Fruit fly (Drosophila melanogaster) whole organism, prepupa: Measurements from ENCODE around the gene Gdh.

Experiments used
- Blimp-1 ChIP-seq: fragments of 200-800 bp; sonication (Bioruptor generic); optimal IDR thresholded peaks from 3 replicates; lab custom pipeline; 2017; ENCODE audit warnings: missing biosample characterization, missing genetic modification characterization, mild to moderate bottlenecking, moderate library complexity, missing genetic modification reagents
- CG10631 ChIP-seq: fragments of 200-800 bp; sonication (Bioruptor generic); optimal IDR thresholded peaks from 2 replicates; lab custom pipeline; 2016; ENCODE audit warnings: missing biosample characterization, missing genetic modification characterization
- CG10669 ChIP-seq: fragments of 200-800 bp; sonication (Bioruptor generic); optimal IDR thresholded peaks from 3 replicates; lab custom pipeline; 2018; ENCODE audit warnings: missing biosample characterization, mild to moderate bottlenecking, missing genetic modification characterization, moderate library complexity
- CG15336 ChIP-seq: fragments of 200-800 bp; sonication (Bioruptor generic); IDR thresholded peaks from 2 replicates; pipeline ENCODE4 v1.3.6; 2022; ENCODE audit warnings: missing biosample characterization, missing genetic modification characterization
- CG1621 ChIP-seq: fragments of 200-800 bp; sonication (Bioruptor generic); optimal IDR thresholded peaks from 3 replicates; lab custom pipeline; 2018; ENCODE audit warnings: missing biosample characterization, mild to moderate bottlenecking, missing genetic modification characterization
- CG3919 ChIP-seq: fragments of 200-800 bp; sonication (Bioruptor generic); optimal IDR thresholded peaks from 3 replicates; lab custom pipeline; 2016; ENCODE audit warnings: missing biosample characterization, missing genetic modification characterization
- CG6163 ChIP-seq: fragments of 200-800 bp; sonication (Bioruptor generic); IDR thresholded peaks from 3 replicates; pipeline ENCODE4 v1.3.6; 2022; ENCODE audit warnings: missing biosample characterization, missing genetic modification characterization
- CG6276 ChIP-seq: fragments of 200-800 bp; sonication (Bioruptor generic); optimal IDR thresholded peaks from 2 replicates; lab custom pipeline; 2017; ENCODE audit warnings: missing biosample characterization, mild to moderate bottlenecking, missing genetic modification characterization
- CG6854 ChIP-seq: fragments of 200-800 bp; sonication (Bioruptor generic); optimal IDR thresholded peaks from 2 replicates; lab custom pipeline; 2017; ENCODE audit warnings: missing biosample characterization, mild to moderate bottlenecking, missing genetic modification characterization
- CG7368 ChIP-seq: fragments of 200-800 bp; sonication (Bioruptor generic); optimal IDR thresholded peaks from 3 replicates; lab custom pipeline; 2016; ENCODE audit warnings: missing biosample characterization, missing genetic modification characterization
- CG8632 ChIP-seq: fragments of 200-800 bp; sonication (Bioruptor generic); optimal IDR thresholded peaks from 3 replicates; lab custom pipeline; 2016; ENCODE audit warnings: missing biosample characterization, missing genetic modification characterization
- Eip75B ChIP-seq: fragments of 200-800 bp; sonication (Bioruptor generic); optimal IDR thresholded peaks from 3 replicates; lab custom pipeline; 2016; ENCODE audit warnings: missing biosample characterization, missing genetic modification characterization
- Eip78C ChIP-seq: fragments of 200-800 bp; sonication (Bioruptor generic); peaks from one replicate; lab custom pipeline; 2016; ENCODE audit warnings: missing biosample characterization, missing genetic modification characterization
- Eip93F ChIP-seq: fragments of 200-800 bp; sonication (Bioruptor generic); optimal IDR thresholded peaks from 2 replicates; lab custom pipeline; 2016; ENCODE audit warnings: missing biosample characterization, mild to moderate bottlenecking, missing genetic modification characterization
- Ets21C ChIP-seq: fragments of 200-800 bp; sonication (Bioruptor generic); optimal IDR thresholded peaks from 3 replicates; lab custom pipeline; 2016; ENCODE audit warnings: missing biosample characterization, missing genetic modification characterization
- Gug ChIP-seq: fragments of 200-800 bp; sonication (Bioruptor generic); IDR thresholded peaks from 2 replicates; pipeline ENCODE4 v1.3.6; 2022; ENCODE audit warnings: missing biosample characterization, missing genetic modification characterization
- Hr38 ChIP-seq: sonication (Bioruptor generic); optimal IDR thresholded peaks from 2 replicates; lab custom pipeline; 2016; ENCODE audit warnings: missing biosample characterization, missing genetic modification characterization
- Hr39 ChIP-seq: fragments of 200-800 bp; sonication (Bioruptor generic); optimal IDR thresholded peaks from 2 replicates; lab custom pipeline; 2016; ENCODE audit warnings: missing biosample characterization, missing genetic modification characterization
- Hr4 ChIP-seq: fragments of 200-800 bp; sonication (Bioruptor generic); optimal IDR thresholded peaks from 3 replicates; lab custom pipeline; 2016; ENCODE audit warnings: missing biosample characterization, missing genetic modification characterization
- Met ChIP-seq: fragments of 200-800 bp; sonication (Bioruptor generic); optimal IDR thresholded peaks from 3 replicates; lab custom pipeline; 2016; ENCODE audit warnings: missing biosample characterization, missing genetic modification characterization
- Sox14 ChIP-seq: fragments of 200-800 bp; sonication (Bioruptor generic); optimal IDR thresholded peaks from 3 replicates; lab custom pipeline; 2016; ENCODE audit warnings: missing biosample characterization, missing genetic modification characterization
- Sox15 ChIP-seq: fragments of 200-800 bp; sonication (Bioruptor generic); optimal IDR thresholded peaks from 3 replicates; lab custom pipeline; 2016; ENCODE audit warnings: missing biosample characterization, missing genetic modification characterization
- achi ChIP-seq: fragments of 200-800 bp; sonication (Bioruptor generic); optimal IDR thresholded peaks from 3 replicates; lab custom pipeline; 2016; ENCODE audit warnings: missing biosample characterization, missing genetic modification characterization
- acj6 ChIP-seq: fragments of 200-800 bp; sonication (Bioruptor generic); optimal IDR thresholded peaks from 3 replicates; lab custom pipeline; 2016; ENCODE audit warnings: missing biosample characterization, missing genetic modification characterization
- esn ChIP-seq: fragments of 200-800 bp; sonication (Bioruptor generic); optimal IDR thresholded peaks from 2 replicates; lab custom pipeline; 2016; ENCODE audit warnings: missing biosample characterization, mild to moderate bottlenecking, missing genetic modification characterization, moderate library complexity
- fd59A ChIP-seq: fragments of 200-800 bp; sonication (Bioruptor generic); optimal IDR thresholded peaks from 2 replicates; lab custom pipeline; 2017; ENCODE audit warnings: missing biosample characterization, mild to moderate bottlenecking, missing genetic modification characterization, missing genetic modification reagents
- fd85E ChIP-seq: fragments of 200-800 bp; sonication (Bioruptor generic); optimal IDR thresholded peaks from 3 replicates; lab custom pipeline; 2016; ENCODE audit warnings: missing biosample characterization, missing genetic modification characterization
- fkh ChIP-seq: fragments of 200-800 bp; sonication (Bioruptor generic); optimal IDR thresholded peaks from 3 replicates; lab custom pipeline; 2017; ENCODE audit warnings: missing biosample characterization, mild to moderate bottlenecking, missing genetic modification characterization, moderate library complexity
- lz ChIP-seq: fragments of 200-800 bp; sonication (Bioruptor generic); optimal IDR thresholded peaks from 3 replicates; lab custom pipeline; 2016; ENCODE audit warnings: missing biosample characterization, missing genetic modification characterization
- net ChIP-seq: fragments of 200-800 bp; sonication (Bioruptor generic); optimal IDR thresholded peaks from 3 replicates; lab custom pipeline; 2016; ENCODE audit warnings: missing biosample characterization, missing genetic modification characterization
- pdm3 ChIP-seq: fragments of 200-800 bp; sonication (Bioruptor generic); optimal IDR thresholded peaks from 3 replicates; lab custom pipeline; 2016; ENCODE audit warnings: missing biosample characterization, missing genetic modification characterization
- salr ChIP-seq, 2 experiments: fragments of 200-800 bp; sonication (Bioruptor generic); optimal IDR thresholded peaks; 3 replicates each; lab custom pipeline; 2016 to 2018; ENCODE audit warnings: missing biosample characterization in 2 of 2, missing genetic modification characterization in 2 of 2, mild to moderate bottlenecking in 1 of 2
- ss ChIP-seq, 2 experiments: fragments of 200-800 bp; sonication (Bioruptor generic); optimal IDR thresholded peaks; 2 replicates in 1 of 2; 3 replicates in 1 of 2; lab custom pipeline; 2017 to 2018; ENCODE audit warnings: mild to moderate bottlenecking in 2 of 2, missing biosample characterization in 2 of 2, missing genetic modification characterization in 2 of 2, moderate library complexity in 1 of 2
- svp ChIP-seq: fragments of 200-800 bp; sonication (Bioruptor generic); peaks from one replicate; lab custom pipeline; 2016; ENCODE audit warnings: missing biosample characterization, missing genetic modification characterization
- topi ChIP-seq: fragments of 200-800 bp; sonication (Bioruptor generic); optimal IDR thresholded peaks from 3 replicates; lab custom pipeline; 2016; ENCODE audit warnings: missing biosample characterization, missing genetic modification characterization
- vri ChIP-seq: fragments of 200-800 bp; sonication (Bioruptor generic); optimal IDR thresholded peaks from 3 replicates; lab custom pipeline; 2016; ENCODE audit warnings: missing biosample characterization, mild to moderate bottlenecking, missing genetic modification characterization

Gdh gene

DNA sequence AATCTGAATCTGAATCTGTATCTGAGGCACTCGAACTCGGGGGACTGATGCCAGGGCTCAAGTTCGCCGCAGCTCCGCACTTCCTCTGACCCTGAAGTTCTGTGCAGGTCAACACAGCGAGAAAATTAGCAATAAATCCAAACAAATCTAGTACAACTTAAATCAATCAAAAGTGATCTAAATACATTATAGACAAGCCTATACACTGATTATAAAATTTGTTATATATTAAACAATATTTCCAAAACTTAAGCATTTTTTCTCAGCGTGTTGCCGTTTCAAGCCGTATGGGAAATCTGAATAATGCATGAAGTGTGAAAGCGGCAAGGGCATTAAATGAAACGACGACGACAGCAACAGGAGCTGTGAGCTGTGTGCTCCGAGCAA, 27.9 kb downstream of the Gdh start (continued):
- TF ChIP-seq fd85E (GFP tag; lab: Kevin White, UChicago): peak; percentile 87
- TF ChIP-seq Ets21C: peak; percentile 88
- peak; percentile 63 for TF ChIP-seq Hr4 (GFP tag; lab: Kevin White, UChicago)
- TF ChIP-seq Eip93F: peak; percentile 83
- TF ChIP-seq svp: peak; percentile 99
- TF ChIP-seq salr (GFP tag; optimal IDR thresholded peaks at IDR 0.05; lab: Kevin White, UChicago): peak; percentile 82 to 95
- peak; percentile 95 for TF ChIP-seq pdm3
- TF ChIP-seq Hr38 (GFP tag; lab: Kevin White, UChicago): no peak
- TF ChIP-seq Hr39 (GFP tag; lab: Kevin White, UChicago): peak; percentile 91
- TF ChIP-seq CG8632 (GFP tag; lab: Kevin White, UChicago): peak; percentile 98
- TF ChIP-seq vri: peak; percentile 91
- TF ChIP-seq Eip78C (GFP tag; lab: Kevin White, UChicago): peak; percentile 98
- peak; percentile 97 for TF ChIP-seq Met
- TF ChIP-seq Eip75B (GFP tag; lab: Kevin White, UChicago): peak; percentile 97
- TF ChIP-seq fkh (GFP tag; lab: Kevin White, UChicago): no peak
- TF ChIP-seq Gug (GFP tag; lab: Robert Waterston, UW): peak; percentile 64
- peak; percentile 98 for TF ChIP-seq esn (GFP tag; lab: Kevin White, UChicago)
- TF ChIP-seq Sox15 (GFP tag; lab: Kevin White, UChicago): peak; percentile 95
- TF ChIP-seq CG6276 (GFP tag; lab: Kevin White, UChicago): no peak
- peak; percentile 95 for TF ChIP-seq fd59A (GFP tag; lab: Kevin White, UChicago)
- TF ChIP-seq net (GFP tag; lab: Kevin White, UChicago): peak; percentile 95
- TF ChIP-seq ss (GFP tag; optimal IDR thresholded peaks at IDR 0.05; lab: Kevin White, UChicago): peak; percentile 88 to 97
- TF ChIP-seq CG10631 (GFP tag; lab: Kevin White, UChicago): peak; percentile 96
- peak; percentile 74 for TF ChIP-seq Blimp-1 (GFP tag; lab: Kevin White, UChicago)
- TF ChIP-seq, all 60 proteins: peak for 57

- no peak for TF ChIP-seq CG10669 (GFP tag; lab: Kevin White, UChicago)
- TF ChIP-seq Eip75B (GFP tag; lab: Kevin White, UChicago): no peak
- TF ChIP-seq CG8632 (GFP tag; lab: Kevin White, UChicago): no peak
- peak; percentile 16 for TF ChIP-seq Eip93F
- TF ChIP-seq, all 60 proteins: peak for 1
Observed at dm6 chr3R:23914415-23915041, 28.4 kb downstream of the Gdh start.

dm6 chr3R:23912349-23912748, 30.6 kb downstream of the Gdh start:
- TF ChIP-seq Gug (GFP tag; lab: Robert Waterston, UW): no peak
- no peak for TF ChIP-seq lz
- TF ChIP-seq topi: no peak
- no peak for TF ChIP-seq esn (GFP tag; lab: Kevin White, UChicago)
- no peak for TF ChIP-seq CG7368 (GFP tag; lab: Kevin White, UChicago)
- TF ChIP-seq Met: no peak
- TF ChIP-seq Sox14 (GFP tag; lab: Kevin White, UChicago): no peak
- no peak for TF ChIP-seq CG15336 (GFP tag; lab: Robert Waterston, UW)
- no peak for TF ChIP-seq CG1621 (tag; lab: Kevin White, UChicago)
- no peak for TF ChIP-seq acj6 (GFP tag; lab: Kevin White, UChicago)
- TF ChIP-seq Sox15 (GFP tag; lab: Kevin White, UChicago): no peak
- peak; percentile 12 for TF ChIP-seq CG6854 (GFP tag; lab: Kevin White, UChicago)
- peak; percentile 6 for TF ChIP-seq CG3919 (GFP tag; lab: Kevin White, UChicago)
- TF ChIP-seq net (GFP tag; lab: Kevin White, UChicago): no peak
- TF ChIP-seq CG6163 (GFP tag; lab: Robert Waterston, UW): 0 out of 3 replicates have a peak, but pooled peaks have one; percentile 16
- peak; percentile 39 for TF ChIP-seq svp
- TF ChIP-seq achi (GFP tag; lab: Kevin White, UChicago): no peak
- TF ChIP-seq, all 60 proteins: peak for 4
